Fruit fly (Drosophila melanogaster) S2 (cell line): ENCODE results near the gene mtSSB.

ENCODE experiments used
- CG8478 ChIP-seq: fragments of >200 bp; optimal IDR thresholded peaks from 2 replicates; lab custom pipeline; 2018
- CTCF ChIP-seq, 2 experiments: fragments of >200 bp; optimal IDR thresholded peaks; 2 replicates each; lab custom pipeline; 2018

DNA sequence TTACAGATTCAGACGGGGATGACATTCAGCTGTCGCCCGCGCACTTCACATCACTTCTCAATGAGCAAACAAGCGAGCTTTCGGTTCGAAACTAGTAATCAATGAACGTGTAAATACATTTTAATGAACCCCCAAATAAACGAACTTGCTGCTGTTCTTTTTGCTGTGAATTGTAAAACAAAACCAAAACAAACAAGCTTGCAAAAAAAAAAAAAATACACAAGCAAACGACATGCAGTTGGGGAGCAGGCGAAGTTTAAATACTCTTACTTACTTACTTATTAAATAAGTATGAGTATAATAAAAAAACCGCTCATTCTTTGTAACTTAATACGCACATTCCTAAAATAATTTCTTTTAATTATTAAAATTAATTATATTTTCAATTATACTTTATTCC is 50.8 kb downstream of the mtSSB start:
- no peak for TF ChIP-seq CTCF (optimal IDR thresholded peaks at IDR 0.05; lab: Kevin White, UChicago)
- TF ChIP-seq CG8478 = no peak
